Worm (Caenorhabditis elegans) whole organism, L3 larva: ENCODE data around the gene srbc-30.

Experiments
- aly-2 ChIP-seq: fragments of 150-350 bp; optimal IDR thresholded peaks from 2 replicates; lab custom pipeline; 2014; ENCODE audit warnings: missing biosample characterization, missing genetic modification characterization
- pha-4 ChIP-seq: fragments of 150-350 bp; optimal IDR thresholded peaks from 2 replicates; lab custom pipeline; 2014; ENCODE audit warnings: missing biosample characterization, missing genetic modification reagents, missing genetic modification characterization
- snpc-4 ChIP-seq: fragments of 150-350 bp; optimal IDR thresholded peaks from 2 replicates; lab custom pipeline; 2014; ENCODE audit warnings: missing biosample characterization, missing genetic modification characterization

DNA sequence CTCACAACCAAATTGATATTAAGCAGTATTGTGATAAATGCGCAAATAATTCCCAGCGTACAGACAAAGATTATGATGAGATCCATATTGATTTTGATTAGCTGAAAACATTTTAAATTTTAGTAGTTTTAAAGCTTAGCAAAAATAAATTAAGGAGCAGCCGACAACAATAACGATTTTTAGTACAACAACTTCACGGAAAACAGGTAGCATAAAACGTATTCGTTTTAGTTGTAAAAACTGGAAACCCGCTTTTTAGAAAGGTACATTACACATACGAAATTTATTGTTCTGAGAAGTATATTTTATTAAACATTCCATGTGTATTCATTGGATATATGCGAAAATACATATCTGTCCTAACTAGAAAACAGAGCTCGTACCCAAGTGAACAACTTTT lies 10.2 kb upstream of the srbc-30 start, which contains the start of gene srbc-36:
- TF ChIP-seq pha-4 (no peak), aly-2 (no peak), snpc-4 (tag; lab: Kevin White, UChicago) (no peak)
